Worm (Caenorhabditis elegans) whole organism, midembryonic: ENCODE data around the gene srd-51.

ENCODE experiments used
- T22C8.4 ChIP-seq: fragments of 200-800 bp; sonication (Bioruptor generic); IDR thresholded peaks from 2 replicates; pipeline ENCODE4 v1.3.6; 2022; ENCODE audit warnings: missing genetic modification characterization, missing compliant biosample characterization
- cog-1 ChIP-seq: sonication (generic microtip); optimal IDR thresholded peaks from 2 replicates; lab custom pipeline; 2016; ENCODE audit warnings: missing genetic modification characterization, missing compliant biosample characterization
- flt-1 ChIP-seq: fragments of 200-800 bp; sonication (Bioruptor generic); IDR thresholded peaks from 2 replicates; pipeline ENCODE4 v1.3.6; 2022; ENCODE audit warnings: missing genetic modification characterization, missing compliant biosample characterization
- klf-2 ChIP-seq: fragments of 200-800 bp; sonication (Bioruptor generic); conservative IDR thresholded peaks from 2 replicates; pipeline ENCODE4 v1.3.6; 2022; ENCODE audit warnings: missing genetic modification reagents, missing genetic modification characterization, missing compliant biosample characterization
- med-1 ChIP-seq: sonication (generic microtip); optimal IDR thresholded peaks from 2 replicates; lab custom pipeline; 2017; ENCODE audit warnings: missing genetic modification characterization, mild to moderate bottlenecking, missing compliant biosample characterization, antibody characterized with exemption, missing genetic modification reagents; ENCODE audit not compliant: insufficient read depth
- ref-1 ChIP-seq: fragments of 200-800 bp; sonication (Bioruptor generic); conservative IDR thresholded peaks from 2 replicates; pipeline ENCODE4 v1.3.6; 2022; ENCODE audit warnings: missing genetic modification reagents, missing genetic modification characterization, missing compliant biosample characterization
- tab-1 ChIP-seq: fragments of 200-800 bp; sonication (Bioruptor generic); IDR thresholded peaks from 2 replicates; pipeline ENCODE4 v1.3.6; 2022; ENCODE audit warnings: missing genetic modification characterization, missing compliant biosample characterization
- ztf-23 ChIP-seq: fragments of 200-800 bp; sonication (Bioruptor generic); IDR thresholded peaks from 2 replicates; pipeline ENCODE4 v1.3.6; 2022; ENCODE audit warnings: missing genetic modification reagents, missing genetic modification characterization, missing compliant biosample characterization
- ztf-29 ChIP-seq: fragments of 200-800 bp; sonication (Bioruptor generic); IDR thresholded peaks from 2 replicates; pipeline ENCODE4 v1.3.6; 2022; ENCODE audit warnings: missing genetic modification reagents, missing genetic modification characterization, missing compliant biosample characterization

ce11 chrX:13493762-13494161 is 9.0 kb upstream of the srd-51 start:
- no peak for TF ChIP-seq flt-1 (GFP tag; lab: Robert Waterston, UW)
- no peak for TF ChIP-seq tab-1
- no peak for TF ChIP-seq ztf-23 (GFP tag; lab: Robert Waterston, UW)
- TF ChIP-seq ref-1 (GFP tag; lab: Robert Waterston, UW) = no peak
- no peak for TF ChIP-seq med-1 (GFP tag; lab: Kevin White, UChicago)
- TF ChIP-seq ztf-29 (GFP tag; lab: Robert Waterston, UW) = no peak
- TF ChIP-seq klf-2 (GFP tag; lab: Robert Waterston, UW) = no peak
- no peak for TF ChIP-seq cog-1 (tag; lab: Kevin White, UChicago)
- no peak for TF ChIP-seq T22C8.4 (GFP tag; lab: Robert Waterston, UW)
